Fruit fly (Drosophila melanogaster): ENCODE results near the gene CG34149.

DNA sequence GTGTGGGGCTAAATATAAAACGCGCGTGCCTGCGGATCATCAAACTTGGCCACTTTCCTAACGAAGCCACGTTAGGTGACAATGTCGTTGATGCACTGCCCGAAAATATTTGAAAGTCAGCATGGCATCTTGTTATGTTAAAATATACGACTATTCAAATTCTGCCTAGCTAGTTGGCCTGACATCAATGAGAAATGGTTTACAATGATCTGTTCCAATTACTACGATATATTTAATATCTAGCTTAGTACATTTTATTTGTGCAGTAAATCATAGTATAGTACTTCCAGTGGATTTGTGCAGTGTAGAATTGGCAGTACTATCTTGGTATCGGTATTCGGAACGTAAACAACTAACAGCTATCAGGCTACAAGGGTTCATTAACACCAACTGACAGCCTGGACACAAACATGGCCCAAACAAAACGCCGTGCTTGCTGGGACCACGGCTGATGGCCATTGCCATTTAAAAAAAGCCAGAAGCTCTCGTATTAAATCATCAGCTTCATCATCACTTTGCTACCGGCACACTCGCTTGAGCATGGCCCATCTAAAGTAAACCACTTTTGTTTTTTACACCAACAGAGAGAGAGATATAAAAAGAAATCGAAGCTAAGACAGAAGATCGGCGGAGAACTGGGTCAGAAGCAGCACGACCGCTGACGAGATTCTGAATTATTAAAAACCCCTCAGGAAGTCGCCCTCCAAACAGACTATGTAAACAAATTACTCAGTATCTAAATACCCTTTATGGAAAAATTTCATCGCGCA lies 15.7 kb downstream of the CG34149 start:
- TF ChIP-seq CG12768 (GFP tag; optimal IDR thresholded peaks at IDR 0.05) (no peak), Crg-1 (GFP tag; optimal IDR thresholded peaks at IDR 0.05) (no peak), Clk (GFP tag; optimal IDR thresholded peaks at IDR 0.05) (no peak), CG11617 (GFP tag; optimal IDR thresholded peaks at IDR 0.05) (no peak), pad (GFP tag; optimal IDR thresholded peaks at IDR 0.05) (no peak), CG33017 (tag; optimal IDR thresholded peaks at IDR 0.05) (no peak), CG14711 (tag; optimal IDR thresholded peaks at IDR 0.05) (no peak), ovo (GFP tag; optimal IDR thresholded peaks at IDR 0.05) (no peak), tj (GFP tag; optimal IDR thresholded peaks at IDR 0.05) (no peak), toe (GFP tag; optimal IDR thresholded peaks at IDR 0.05) (no peak), bab1 (GFP tag; optimal IDR thresholded peaks at IDR 0.05) (no peak), cnc (optimal IDR thresholded peaks at IDR 0.05) (no peak), kay (GFP tag; ENCODE audit: borderline replicate concordance) (no peak)

Data from whole organism, adult.